Fruit fly (Drosophila melanogaster): Measurements from ENCODE around the gene dnd.

The dnd gene

DNA sequence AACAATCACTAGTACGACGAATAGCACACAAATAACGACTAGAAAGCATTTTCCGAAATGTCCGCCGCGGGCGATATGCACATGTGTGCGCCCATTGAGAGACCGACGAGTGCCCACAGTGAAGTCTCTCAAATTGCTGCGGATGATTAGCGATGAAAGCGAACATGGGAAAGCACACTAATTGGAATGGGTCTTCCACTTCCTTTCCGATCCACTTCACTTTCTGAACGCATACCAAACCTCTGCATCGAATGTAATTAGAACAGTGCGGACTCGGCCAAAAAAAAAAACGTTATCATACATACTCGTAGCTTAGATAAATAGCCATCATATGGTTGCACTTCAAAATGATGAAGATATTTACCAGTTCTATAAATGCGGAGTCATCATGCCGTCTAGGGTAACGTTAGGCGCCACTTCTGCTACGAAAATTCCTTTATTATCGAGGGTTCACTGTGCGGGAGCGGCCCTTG lies 37.1 kb downstream of the dnd start (continued):
- TF ChIP-seq BEAF-32 (GFP tag; optimal IDR thresholded peaks at IDR 0.05) (no peak), CG13894 (tag; optimal IDR thresholded peaks at IDR 0.05) (no peak), D19B (GFP tag; optimal IDR thresholded peaks at IDR 0.05) (no peak), klu (GFP tag; IDR thresholded peaks at IDR 0.05) (no peak), CG8924 (tag; optimal IDR thresholded peaks at IDR 0.05) (peak; percentile 14), corto (GFP tag; optimal IDR thresholded peaks at IDR 0.05) (no peak), Optix (GFP tag; IDR thresholded peaks at IDR 0.05) (no peak), ci (GFP tag; IDR thresholded peaks at IDR 0.05) (peak; percentile 64), CG11560 (tag; IDR thresholded peaks at IDR 0.05) (no peak), sr (GFP tag; IDR thresholded peaks at IDR 0.05) (no peak), CG2120 (GFP tag; optimal IDR thresholded peaks at IDR 0.05) (peak; percentile 4), NFAT (GFP tag; IDR thresholded peaks at IDR 0.05) (no peak), peb (GFP tag; IDR thresholded peaks at IDR 0.05) (no peak), vnd (GFP tag; IDR thresholded peaks at IDR 0.05; ENCODE audit: partially characterized antibody) (no peak), pum (GFP tag; optimal IDR thresholded peaks at IDR 0.05) (peak; percentile 55), Atf-2 (GFP tag; optimal IDR thresholded peaks at IDR 0.05) (peak; percentile 0), Vsx1 (GFP tag; optimal IDR thresholded peaks at IDR 0.05) (no peak), TFAM (GFP tag; optimal IDR thresholded peaks at IDR 0.05) (no peak), Oaz (GFP tag; IDR thresholded peaks at IDR 0.05) (no peak), chm (GFP tag; IDR thresholded peaks at IDR 0.05) (0 out of 2 replicates have a peak, but pooled peaks have one; percentile 24), exex (tag; optimal IDR thresholded peaks at IDR 0.05) (no peak), CG4404 (GFP tag; IDR thresholded peaks at IDR 0.05) (0 out of 2 replicates have a peak, but pooled peaks have one; percentile 40), ranshi (GFP tag; IDR thresholded peaks at IDR 0.05) (no peak), bab2 (GFP tag; optimal IDR thresholded peaks at IDR 0.05) (peak; percentile 29), CG5245 (GFP tag; optimal IDR thresholded peaks at IDR 0.05) (no peak), CG12299 (tag; optimal IDR thresholded peaks at IDR 0.05) (no peak), pita (GFP tag; optimal IDR thresholded peaks at IDR 0.05) (no peak), Dad (GFP tag; optimal IDR thresholded peaks at IDR 0.05) (peak; percentile 22), Poxn (GFP tag; IDR thresholded peaks at IDR 0.05) (no peak), Camta (GFP tag; optimal IDR thresholded peaks at IDR 0.05) (peak; percentile 54), Oli (tag; optimal IDR thresholded peaks at IDR 0.05) (peak; percentile 51), cad (GFP tag; optimal IDR thresholded peaks at IDR 0.05) (no peak), pan (optimal IDR thresholded peaks at IDR 0.05) (no peak), pan (GFP tag; optimal IDR thresholded peaks at IDR 0.05 in 1 of 2, IDR thresholded peaks at IDR 0.05 in 1 of 2) (no peak), sd (tag; optimal IDR thresholded peaks at IDR 0.05) (peak; percentile 50), Sox100B (GFP tag; optimal IDR thresholded peaks at IDR 0.05) (peak; percentile 22), dysf (GFP tag; IDR thresholded peaks at IDR 0.05) (peak; percentile 40; the same call in 1 of the 3 replicates), Dp (GFP tag; optimal IDR thresholded peaks at IDR 0.05) (no peak), CG3995 (GFP tag; optimal IDR thresholded peaks at IDR 0.05) (no peak), usp (GFP tag; optimal IDR thresholded peaks at IDR 0.05) (no peak), knrl (GFP tag; IDR thresholded peaks at IDR 0.05; ENCODE audit: partially characterized antibody) (no peak), CG3838 (GFP tag; optimal IDR thresholded peaks at IDR 0.05) (no peak), gem (tag; optimal IDR thresholded peaks at IDR 0.05) (peak; percentile 43), CG7745 (tag; optimal IDR thresholded peaks at IDR 0.05) (no peak), Lim3 (GFP tag; IDR thresholded peaks at IDR 0.05) (no peak), CG17328 (GFP tag; IDR thresholded peaks at IDR 0.05) (peak; percentile 48), Side (GFP tag; optimal IDR thresholded peaks at IDR 0.05) (peak; percentile 44), CG9876 (GFP tag; optimal IDR thresholded peaks at IDR 0.05) (no peak), CkIIα-i1 (GFP tag; IDR thresholded peaks at IDR 0.05) (no peak), CG14965 (GFP tag; optimal IDR thresholded peaks at IDR 0.05; ENCODE audit: borderline replicate concordance) (no peak), CG1233 (GFP tag; optimal IDR thresholded peaks at IDR 0.05) (no peak), CG16815 (GFP tag; optimal IDR thresholded peaks at IDR 0.05) (peak; percentile 47)

Measured in whole organism, embryonic.